Worm (Caenorhabditis elegans) whole organism, L1 larva: ENCODE data around the gene srx-2.

Experiments
- Y116A8C.19 ChIP-seq: sonication (generic microtip); optimal IDR thresholded peaks from 2 replicates; lab custom pipeline; 2016; ENCODE audit warnings: missing compliant biosample characterization, missing genetic modification characterization, borderline replicate concordance
- ceh-90 ChIP-seq: sonication (generic microtip); optimal IDR thresholded peaks from 2 replicates; lab custom pipeline; 2016; ENCODE audit warnings: missing genetic modification characterization, missing compliant biosample characterization
- dsc-1 ChIP-seq: sonication (generic microtip); optimal IDR thresholded peaks from 2 replicates; lab custom pipeline; 2016; ENCODE audit warnings: mild to moderate bottlenecking, missing genetic modification characterization, missing compliant biosample characterization
- efl-1 ChIP-seq, 4 experiments: fragments of 150-350 bp; optimal IDR thresholded peaks in 3 of 4; peaks in 1 of 4; 1 replicate in 1 of 4; 2 replicates in 3 of 4; lab custom pipeline; 2014; ENCODE audit warnings: missing biosample characterization in 2 of 4, missing genetic modification characterization in 2 of 4, missing genetic modification reagents in 2 of 4
- fkh-4 ChIP-seq: sonication (generic microtip); optimal IDR thresholded peaks from 2 replicates; lab custom pipeline; 2016; ENCODE audit warnings: missing compliant biosample characterization, missing genetic modification characterization, borderline replicate concordance
- fkh-8 ChIP-seq: sonication (generic microtip); optimal IDR thresholded peaks from 2 replicates; lab custom pipeline; 2016; ENCODE audit warnings: mild to moderate bottlenecking, missing genetic modification characterization, missing compliant biosample characterization
- hlh-17 ChIP-seq: fragments of 200-800 bp; sonication (Bioruptor generic); optimal IDR thresholded peaks from 2 replicates; lab custom pipeline; 2018; ENCODE audit warnings: missing genetic modification characterization, mild to moderate bottlenecking, missing compliant biosample characterization, moderate library complexity, borderline replicate concordance
- hlh-4 ChIP-seq: sonication (generic microtip); optimal IDR thresholded peaks from 2 replicates; lab custom pipeline; 2016; ENCODE audit warnings: mild to moderate bottlenecking, missing genetic modification characterization, missing compliant biosample characterization
- hpl-2 ChIP-seq: fragments of 150-350 bp; optimal IDR thresholded peaks from 2 replicates; lab custom pipeline; 2014; ENCODE audit warnings: missing biosample characterization, missing genetic modification reagents, missing genetic modification characterization
- irx-1 ChIP-seq: sonication (generic microtip); optimal IDR thresholded peaks from 2 replicates; lab custom pipeline; 2016; ENCODE audit warnings: missing genetic modification characterization, missing compliant biosample characterization
- isw-1 ChIP-seq: fragments of 200-800 bp; sonication (Bioruptor generic); IDR thresholded peaks from 2 replicates; pipeline ENCODE4 v1.3.6; 2022; ENCODE audit warnings: missing genetic modification characterization, missing compliant biosample characterization
- jun-1 ChIP-seq: fragments of 150-350 bp; optimal IDR thresholded peaks from 2 replicates; lab custom pipeline; 2014; ENCODE audit warnings: missing biosample characterization, missing genetic modification reagents, missing genetic modification characterization
- lin-13 ChIP-seq: fragments of 150-350 bp; optimal IDR thresholded peaks from 2 replicates; lab custom pipeline; 2014; ENCODE audit warnings: missing biosample characterization, missing genetic modification reagents, missing genetic modification characterization
- lin-14 ChIP-seq: fragments of 200-800 bp; sonication (Bioruptor generic); optimal IDR thresholded peaks from 2 replicates; lab custom pipeline; 2018; ENCODE audit warnings: mild to moderate bottlenecking, missing genetic modification characterization, moderate library complexity, missing compliant biosample characterization
- lin-39 ChIP-seq: fragments of 150-350 bp; optimal IDR thresholded peaks from 2 replicates; lab custom pipeline; 2014; ENCODE audit warnings: missing biosample characterization, missing genetic modification reagents, missing genetic modification characterization
- mdl-1 ChIP-seq, 2 experiments: fragments of 150-350 bp; optimal IDR thresholded peaks; 2 replicates each; lab custom pipeline; 2014 to 2017; ENCODE audit warnings: missing biosample characterization in 2 of 2, missing genetic modification characterization in 2 of 2, inconsistent platforms in 1 of 2
- nhr-11 ChIP-seq: fragments of 150-350 bp; optimal IDR thresholded peaks from 2 replicates; lab custom pipeline; 2014; ENCODE audit warnings: missing biosample characterization, missing genetic modification characterization
- nhr-237 ChIP-seq: fragments of 150-350 bp; optimal IDR thresholded peaks from 2 replicates; lab custom pipeline; 2014; ENCODE audit warnings: missing biosample characterization, missing genetic modification characterization
- nhr-47 ChIP-seq: sonication (generic microtip); optimal IDR thresholded peaks from 2 replicates; lab custom pipeline; 2016; ENCODE audit warnings: mild to moderate bottlenecking, missing genetic modification characterization, moderate library complexity, missing compliant biosample characterization
- nhr-71 ChIP-seq: sonication (generic microtip); optimal IDR thresholded peaks from 2 replicates; lab custom pipeline; 2016; ENCODE audit warnings: mild to moderate bottlenecking, missing genetic modification characterization, moderate library complexity, missing compliant biosample characterization
- nhr-84 ChIP-seq: sonication (generic microtip); optimal IDR thresholded peaks from 2 replicates; lab custom pipeline; 2017; ENCODE audit warnings: missing biosample characterization, missing genetic modification characterization
- nhr-90 ChIP-seq: sonication (generic microtip); optimal IDR thresholded peaks from 2 replicates; lab custom pipeline; 2016; ENCODE audit warnings: mild to moderate bottlenecking, missing genetic modification characterization, missing compliant biosample characterization; ENCODE audit not compliant: poor library complexity
- pax-3 ChIP-seq: fragments of 200-800 bp; sonication (Bioruptor generic); optimal IDR thresholded peaks from 2 replicates; lab custom pipeline; 2018; ENCODE audit warnings: mild to moderate bottlenecking, missing genetic modification characterization, moderate library complexity, missing compliant biosample characterization
- skn-1 ChIP-seq: fragments of 150-350 bp; optimal IDR thresholded peaks from 2 replicates; lab custom pipeline; 2014; ENCODE audit warnings: missing biosample characterization, missing genetic modification characterization
- snu-23 ChIP-seq: sonication (generic microtip); optimal IDR thresholded peaks from 2 replicates; lab custom pipeline; 2016; ENCODE audit warnings: missing genetic modification characterization, missing compliant biosample characterization
- sox-4 ChIP-seq: sonication (generic microtip); optimal IDR thresholded peaks from 2 replicates; lab custom pipeline; 2016; ENCODE audit warnings: missing genetic modification characterization, missing compliant biosample characterization
- tbx-2 ChIP-seq: sonication (generic microtip); optimal IDR thresholded peaks from 2 replicates; lab custom pipeline; 2016; ENCODE audit warnings: missing genetic modification characterization, missing compliant biosample characterization
- unc-62 ChIP-seq: fragments of 150-350 bp; optimal IDR thresholded peaks from 2 replicates; lab custom pipeline; 2014; ENCODE audit warnings: missing biosample characterization, missing genetic modification reagents, missing genetic modification characterization
- xbp-1 ChIP-seq: sonication (generic microtip); optimal IDR thresholded peaks from 2 replicates; lab custom pipeline; 2016; ENCODE audit warnings: missing genetic modification characterization, missing compliant biosample characterization
- zip-4 ChIP-seq: fragments of 200-800 bp; sonication (Bioruptor generic); optimal IDR thresholded peaks from 2 replicates; lab custom pipeline; 2018; ENCODE audit warnings: mild to moderate bottlenecking, missing genetic modification characterization, moderate library complexity, missing compliant biosample characterization
- ztf-4 ChIP-seq: fragments of 150-350 bp; optimal IDR thresholded peaks from 2 replicates; lab custom pipeline; 2014; ENCODE audit warnings: missing biosample characterization, missing genetic modification characterization

Gene srx-2

DNA sequence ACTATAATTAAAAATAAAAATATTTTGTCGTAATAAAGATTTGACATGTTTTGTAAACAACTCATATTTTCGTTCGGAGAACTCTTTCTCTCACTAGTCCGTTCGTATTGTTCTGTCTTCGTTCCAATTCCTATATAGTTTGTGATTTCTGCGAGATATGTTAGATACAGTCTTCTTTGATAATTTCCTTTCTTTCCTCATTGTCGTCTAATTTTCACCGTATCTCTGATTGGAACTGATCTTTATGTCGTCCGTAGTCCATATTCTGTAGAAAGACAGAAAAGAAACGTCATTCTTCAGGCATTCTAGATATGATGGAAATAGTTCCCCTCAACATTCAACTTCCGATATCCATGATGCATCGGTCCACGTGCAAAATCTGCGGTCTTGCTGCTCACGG lies 35.6 kb downstream of the srx-2 start, which contains the start of gene nhr-30:
TSS of gene nhr-30 (plus strand) at position 301 of the 400 bp plus-strand sequence.
- TF ChIP-seq jun-1 (tag; lab: Kevin White, UChicago): no peak
- TF ChIP-seq ceh-90 (tag; lab: Kevin White, UChicago): no peak
- TF ChIP-seq fkh-4 (tag; lab: Kevin White, UChicago): no peak
- no peak for TF ChIP-seq isw-1 (GFP tag; lab: Robert Waterston, UW)
- TF ChIP-seq snu-23 (GFP tag; lab: Kevin White, UChicago): no peak

DNA sequence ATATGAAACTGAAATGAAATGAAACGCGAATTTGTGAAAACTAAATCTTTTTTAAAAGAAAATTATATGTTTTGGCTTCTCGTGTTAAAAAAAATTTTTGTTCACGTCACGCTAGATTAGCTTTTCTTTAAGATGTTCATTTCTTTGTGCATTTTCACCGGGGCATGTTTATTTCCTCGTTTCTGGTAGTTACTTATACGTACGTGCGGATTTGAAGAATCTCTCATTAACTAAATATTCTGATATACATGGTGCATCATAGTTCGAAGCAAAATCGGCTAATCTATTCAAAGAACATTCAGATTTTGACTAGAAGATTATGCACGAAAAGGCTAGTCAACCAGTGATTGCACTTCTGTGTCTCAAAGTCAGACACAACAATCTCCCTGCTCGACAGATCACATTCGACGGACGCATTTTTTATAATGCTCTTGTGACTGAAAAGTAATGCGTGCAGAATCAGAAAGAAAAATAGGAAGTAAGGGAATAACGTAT lies 38.3 kb downstream of the srx-2 start, which contains the start of gene C25E10.17:
TSS of gene C25E10.17 (minus strand) at position 51 of the 495 bp plus-strand sequence.
- peak; percentile 42 for TF ChIP-seq nhr-71 (tag; lab: Kevin White, UChicago)
- TF ChIP-seq mdl-1 (tag; optimal IDR thresholded peaks at IDR 0.05; lab: Kevin White, UChicago): no peak
- TF ChIP-seq nhr-11: peak; percentile 37
- TF ChIP-seq sox-4: peak; percentile 58
- TF ChIP-seq fkh-8 (tag; lab: Kevin White, UChicago): peak; percentile 89
- peak; percentile 44 for TF ChIP-seq pax-3
- TF ChIP-seq nhr-47: peak; percentile 43
- peak; percentile 67 for TF ChIP-seq dsc-1 (tag; lab: Kevin White, UChicago)
- no peak for TF ChIP-seq nhr-90 (tag; lab: Kevin White, UChicago)
- TF ChIP-seq lin-14 (GFP tag; lab: Kevin White, UChicago): peak; percentile 13

DNA sequence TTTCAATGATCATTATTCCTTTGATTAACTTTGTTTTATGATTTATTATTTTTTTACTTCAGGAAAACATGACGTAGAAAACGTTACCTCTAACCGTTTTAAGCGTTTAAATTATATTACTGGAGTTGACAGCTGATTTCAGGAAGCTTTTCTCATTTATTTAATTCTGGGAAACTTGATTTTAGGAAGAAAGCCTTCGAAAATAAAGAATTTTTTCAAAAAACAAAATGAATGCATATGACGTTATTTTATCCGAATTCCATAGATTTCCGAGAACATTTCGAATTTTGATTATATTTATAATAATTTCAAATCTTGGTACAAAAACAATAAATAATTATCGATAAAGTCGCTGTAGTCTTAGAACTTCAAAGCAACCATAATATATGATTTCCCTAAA lies 40.0 kb downstream of the srx-2 start:
- TF ChIP-seq hlh-4 (tag; lab: Kevin White, UChicago): peak; percentile 97
- TF ChIP-seq nhr-71 (tag; lab: Kevin White, UChicago): peak; percentile 32
- no peak for TF ChIP-seq ztf-4 (tag; lab: Kevin White, UChicago)
- TF ChIP-seq nhr-47: peak; percentile 31
- TF ChIP-seq nhr-237: no peak
- TF ChIP-seq xbp-1 (tag; lab: Kevin White, UChicago): no peak
- TF ChIP-seq Y116A8C.19 (tag; lab: Kevin White, UChicago): no peak
- TF ChIP-seq hpl-2 (GFP tag; lab: Kevin White, UChicago): no peak
- no peak for TF ChIP-seq tbx-2 (tag; lab: Kevin White, UChicago)
- no peak for TF ChIP-seq irx-1 (tag; lab: Kevin White, UChicago)
- no peak for TF ChIP-seq skn-1
- no peak for TF ChIP-seq pax-3
- TF ChIP-seq unc-62 (GFP tag; lab: Kevin White, UChicago): no peak
- TF ChIP-seq nhr-84 (tag; lab: Kevin White, UChicago): no peak
- no peak for TF ChIP-seq isw-1 (GFP tag; lab: Robert Waterston, UW)

DNA sequence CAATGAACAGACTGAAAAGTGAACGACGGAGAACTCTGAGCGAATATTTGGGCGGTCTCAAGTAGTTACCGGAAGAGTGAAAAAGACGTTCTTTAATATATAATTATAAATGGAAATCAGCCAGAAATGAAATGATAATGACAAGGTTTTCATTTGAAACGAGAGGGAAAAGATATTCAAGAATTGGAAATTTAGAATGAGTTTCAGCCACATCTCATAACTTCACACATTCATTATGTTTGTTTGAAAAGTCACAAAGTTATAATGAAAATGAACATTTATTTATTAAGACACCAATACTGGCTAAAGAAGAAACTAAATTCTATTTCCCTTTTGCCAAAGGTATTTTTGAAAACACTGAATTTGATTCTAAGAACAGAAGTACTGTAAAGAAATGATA lies 41.8 kb downstream of the srx-2 start, which contains the start of gene C25E10.7:
TSS of gene C25E10.7 (minus strand) at position 101 of the 400 bp plus-strand sequence.
- TF ChIP-seq xbp-1 (tag; lab: Kevin White, UChicago): no peak
- no peak for TF ChIP-seq efl-1 (optimal IDR thresholded peaks at IDR 0.05; lab: Kevin White, UChicago)
- TF ChIP-seq efl-1 (GFP tag; optimal IDR thresholded peaks at IDR 0.05 in 1 of 2; lab: Kevin White, UChicago): peak in 1 of 2 experiments; percentile 40

DNA sequence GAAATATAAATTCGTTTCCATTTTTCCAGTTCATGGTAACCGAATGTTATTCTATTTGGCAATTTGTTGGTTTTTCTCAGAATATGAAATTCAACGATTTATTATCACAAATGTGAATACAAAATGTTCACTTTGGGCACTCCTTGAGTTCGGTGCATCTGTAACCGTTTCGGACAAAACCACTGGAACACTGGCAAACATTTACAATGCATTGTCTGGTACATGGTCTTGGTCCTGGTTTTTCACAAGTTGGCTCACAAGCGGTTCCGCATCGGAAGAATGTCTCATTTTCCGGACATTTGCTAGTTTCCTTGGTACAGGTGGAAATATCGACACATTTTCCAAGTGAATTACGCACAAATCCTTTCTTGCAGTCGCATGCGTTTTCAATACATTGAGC lies 44.0 kb downstream of the srx-2 start:
- TF ChIP-seq zip-4 (no peak), hlh-17 (GFP tag; lab: Kevin White, UChicago) (no peak), lin-39 (tag; lab: Kevin White, UChicago) (no peak), hlh-4 (tag; lab: Kevin White, UChicago) (peak; percentile 70), nhr-11 (no peak), lin-13 (GFP tag; lab: Kevin White, UChicago) (no peak), fkh-8 (tag; lab: Kevin White, UChicago) (no peak)
